Fruit fly (Drosophila melanogaster): ENCODE measurements around the gene Sxl.
A peak's percentile ranks its signal among the peaks of the same experiment; 100 is the strongest.

Sxl gene

dm6 chrX:7096495-7096995, 1.3 kb downstream of the Sxl start (continued):
- TF ChIP-seq dmrt99B (tag; optimal IDR thresholded peaks at IDR 0.05) (peak; percentile 89), D19B (GFP tag; optimal IDR thresholded peaks at IDR 0.05) (peak; percentile 71), Sox100B (GFP tag; optimal IDR thresholded peaks at IDR 0.05) (peak; percentile 84)

dm6 chrX:7095912-7096494, 1.9 kb downstream of the Sxl start:
- TF ChIP-seq bsh (GFP tag; optimal IDR thresholded peaks at IDR 0.05) = no peak
- no peak for TF ChIP-seq pan (optimal IDR thresholded peaks at IDR 0.05)
- no peak for TF ChIP-seq pan (GFP tag; optimal IDR thresholded peaks at IDR 0.05 in 1 of 2, IDR thresholded peaks at IDR 0.05 in 1 of 2)
- peak; percentile 79 for TF ChIP-seq cad (GFP tag; optimal IDR thresholded peaks at IDR 0.05)
- TF ChIP-seq CG3847 (GFP tag; IDR thresholded peaks at IDR 0.05) = 0 out of 2 replicates have a peak, but pooled peaks have one; percentile 1
- no peak for TF ChIP-seq CG12769 (tag; optimal IDR thresholded peaks at IDR 0.05)
- peak; percentile 66 for TF ChIP-seq ac (GFP tag; optimal IDR thresholded peaks at IDR 0.05)
- TF ChIP-seq CG10366 (GFP tag; IDR thresholded peaks at IDR 0.05) = no peak
- 0 out of 2 replicates have a peak, but pooled peaks have one; percentile 2 for TF ChIP-seq danr (GFP tag; IDR thresholded peaks at IDR 0.05)
- no peak for TF ChIP-seq Rfx (GFP tag; IDR thresholded peaks at IDR 0.05)
- no peak for TF ChIP-seq CG6765 (GFP tag; optimal IDR thresholded peaks at IDR 0.05)
- TF ChIP-seq chinmo (GFP tag; IDR thresholded peaks at IDR 0.05; ENCODE audit: partially characterized antibody) = no peak
- no peak for TF ChIP-seq Bteb2 (GFP tag; optimal IDR thresholded peaks at IDR 0.05)
- 0 out of 2 replicates have a peak, but pooled peaks have one; percentile 3 for TF ChIP-seq CG31224 (GFP tag; IDR thresholded peaks at IDR 0.05)
- no peak for TF ChIP-seq lab (GFP tag; optimal IDR thresholded peaks at IDR 0.05)
- no peak for TF ChIP-seq CG7745 (tag; optimal IDR thresholded peaks at IDR 0.05)
- TF ChIP-seq sr (GFP tag; IDR thresholded peaks at IDR 0.05) = no peak
- no peak for TF ChIP-seq CG1024 (GFP tag; IDR thresholded peaks at IDR 0.05)
- no peak for TF ChIP-seq Dad (GFP tag; optimal IDR thresholded peaks at IDR 0.05)
- peak; percentile 64 for TF ChIP-seq pros (GFP tag; optimal IDR thresholded peaks at IDR 0.05)
- 0 out of 2 replicates have a peak, but pooled peaks have one; percentile 18 for TF ChIP-seq ato (GFP tag; IDR thresholded peaks at IDR 0.05; ENCODE audit: partially characterized antibody)
- peak; percentile 86 for TF ChIP-seq crol (GFP tag; IDR thresholded peaks at IDR 0.05)
- TF ChIP-seq Sry-δ (GFP tag; optimal IDR thresholded peaks at IDR 0.05) = no peak
- TF ChIP-seq lilli (GFP tag; optimal IDR thresholded peaks at IDR 0.05) = no peak
- no peak for TF ChIP-seq dmrt11E (tag; optimal IDR thresholded peaks at IDR 0.05)
- no peak for TF ChIP-seq Doc3 (GFP tag; IDR thresholded peaks at IDR 0.05; ENCODE audit: partially characterized antibody)
- TF ChIP-seq CG2875 (GFP tag; optimal IDR thresholded peaks at IDR 0.05) = no peak
- no peak for TF ChIP-seq CG18011 (GFP tag; optimal IDR thresholded peaks at IDR 0.05)
- TF ChIP-seq CG16815 (GFP tag; optimal IDR thresholded peaks at IDR 0.05) = no peak
- TF ChIP-seq zen (tag; optimal IDR thresholded peaks at IDR 0.05) = no peak
- TF ChIP-seq pita (GFP tag; optimal IDR thresholded peaks at IDR 0.05) = no peak
- peak; percentile 14 for TF ChIP-seq HLHmδ (GFP tag; optimal IDR thresholded peaks at IDR 0.05)
- TF ChIP-seq NK7.1 (GFP tag; optimal IDR thresholded peaks at IDR 0.05) = no peak
- peak in 1 of 2 experiments; percentile 45 for TF ChIP-seq Trl (optimal IDR thresholded peaks at IDR 0.05)
- no peak for TF ChIP-seq Trl (GFP tag; optimal IDR thresholded peaks at IDR 0.05)
